Fruit fly (Drosophila melanogaster) whole organism, adult: ENCODE data around the gene Mhcl.

Experiments
- CG11617 ChIP-seq: fragments of 200-800 bp; sonication (Bioruptor generic); optimal IDR thresholded peaks from 2 replicates; lab custom pipeline; 2017; ENCODE audit warnings: mild to moderate bottlenecking, missing biosample characterization, missing genetic modification reagents, missing genetic modification characterization
- CG12768 ChIP-seq: fragments of 200-800 bp; sonication (Bioruptor generic); optimal IDR thresholded peaks from 2 replicates; lab custom pipeline; 2017; ENCODE audit warnings: missing biosample characterization, missing genetic modification characterization, mild to moderate bottlenecking, moderate library complexity, missing genetic modification reagents
- CG14711 ChIP-seq: fragments of 200-800 bp; sonication (Bioruptor generic); optimal IDR thresholded peaks from 2 replicates; lab custom pipeline; 2018; ENCODE audit warnings: missing biosample characterization, mild to moderate bottlenecking, missing genetic modification characterization, moderate library complexity
- CG1620 ChIP-seq: fragments of 200-800 bp; sonication (Bioruptor generic); optimal IDR thresholded peaks from 2 replicates; lab custom pipeline; 2016; ENCODE audit warnings: missing biosample characterization, missing genetic modification characterization
- CG33017 ChIP-seq: fragments of 200-800 bp; sonication (Bioruptor generic); optimal IDR thresholded peaks from 2 replicates; lab custom pipeline; 2018; ENCODE audit warnings: missing biosample characterization, mild to moderate bottlenecking, missing genetic modification characterization, moderate library complexity
- CG5204 ChIP-seq: fragments of 200-800 bp; sonication (Bioruptor generic); optimal IDR thresholded peaks from 2 replicates; lab custom pipeline; 2016; ENCODE audit warnings: missing biosample characterization, missing genetic modification characterization
- CG7045 ChIP-seq: fragments of 200-800 bp; sonication (Bioruptor generic); optimal IDR thresholded peaks from 2 replicates; lab custom pipeline; 2017; ENCODE audit warnings: missing biosample characterization, mild to moderate bottlenecking, missing genetic modification characterization
- CG7101 ChIP-seq: fragments of 200-800 bp; sonication (Bioruptor generic); optimal IDR thresholded peaks from 2 replicates; lab custom pipeline; 2018; ENCODE audit warnings: missing biosample characterization, mild to moderate bottlenecking, missing genetic modification characterization, moderate library complexity
- Clk ChIP-seq: fragments of 200-800 bp; sonication (Bioruptor generic); optimal IDR thresholded peaks from 2 replicates; lab custom pipeline; 2017; ENCODE audit warnings: missing biosample characterization, missing genetic modification characterization
- Crg-1 ChIP-seq: fragments of 200-800 bp; sonication (Bioruptor generic); optimal IDR thresholded peaks from 2 replicates; lab custom pipeline; 2016; ENCODE audit warnings: missing biosample characterization, missing genetic modification characterization
- Hr96 ChIP-seq: fragments of 200-800 bp; sonication (Bioruptor generic); optimal IDR thresholded peaks from 2 replicates; lab custom pipeline; 2016; ENCODE audit warnings: missing biosample characterization, missing genetic modification characterization
- Mnt ChIP-seq: fragments of 200-800 bp; sonication (Bioruptor generic); optimal IDR thresholded peaks from 2 replicates; lab custom pipeline; 2016; ENCODE audit warnings: missing biosample characterization, mild to moderate bottlenecking, missing genetic modification characterization
- bab1 ChIP-seq: fragments of 200-800 bp; sonication (Bioruptor generic); optimal IDR thresholded peaks from 3 replicates; lab custom pipeline; 2019; ENCODE audit warnings: missing biosample characterization, mild to moderate bottlenecking, missing genetic modification characterization, moderate library complexity
- cic ChIP-seq: fragments of 200-800 bp; sonication (Bioruptor generic); optimal IDR thresholded peaks from 2 replicates; lab custom pipeline; 2017; ENCODE audit warnings: missing biosample characterization, mild to moderate bottlenecking, missing genetic modification characterization, moderate library complexity
- cnc ChIP-seq, 2 experiments: fragments of >200 bp; optimal IDR thresholded peaks; 2 replicates each; lab custom pipeline; 2017
- kay ChIP-seq: fragments of 200-800 bp; sonication (Bioruptor generic); peaks from one replicate; lab custom pipeline; 2016; ENCODE audit warnings: missing biosample characterization, missing genetic modification characterization, borderline replicate concordance
- ovo ChIP-seq: fragments of 200-800 bp; sonication (Bioruptor generic); optimal IDR thresholded peaks from 2 replicates; lab custom pipeline; 2016; ENCODE audit warnings: missing biosample characterization, missing genetic modification characterization
- pad ChIP-seq: fragments of 200-800 bp; sonication (Bioruptor generic); optimal IDR thresholded peaks from 3 replicates; lab custom pipeline; 2017; ENCODE audit warnings: missing biosample characterization, missing genetic modification characterization, mild to moderate bottlenecking, moderate library complexity, missing genetic modification reagents
- tj ChIP-seq: fragments of 200-800 bp; sonication (Bioruptor generic); optimal IDR thresholded peaks from 3 replicates; lab custom pipeline; 2017; ENCODE audit warnings: missing biosample characterization, mild to moderate bottlenecking, missing genetic modification characterization, moderate library complexity
- toe ChIP-seq: fragments of 200-800 bp; sonication (Bioruptor generic); optimal IDR thresholded peaks from 2 replicates; lab custom pipeline; 2016; ENCODE audit warnings: missing biosample characterization, missing genetic modification characterization

Mhcl gene

dm6 chr3R:16030445-16030844 lies 68.1 kb downstream of the Mhcl start:
- TF ChIP-seq CG12768 (GFP tag; lab: Kevin White, UChicago) = no peak
- TF ChIP-seq CG33017 (tag; lab: Kevin White, UChicago) = no peak
- no peak for TF ChIP-seq CG7101 (tag; lab: Kevin White, UChicago)
- TF ChIP-seq Crg-1 (GFP tag; lab: Kevin White, UChicago) = no peak
- no peak for TF ChIP-seq Hr96 (GFP tag; lab: Kevin White, UChicago)
- no peak for TF ChIP-seq pad

dm6 chr3R:16029584-16029983 lies 69.0 kb downstream of the Mhcl start:
- no peak for TF ChIP-seq bab1 (GFP tag; lab: Kevin White, UChicago)
- no peak for TF ChIP-seq toe (GFP tag; lab: Kevin White, UChicago)
- no peak for TF ChIP-seq Hr96 (GFP tag; lab: Kevin White, UChicago)
- TF ChIP-seq cic (GFP tag; lab: Kevin White, UChicago) = no peak
- TF ChIP-seq CG11617 (GFP tag; lab: Kevin White, UChicago) = no peak
- no peak for TF ChIP-seq kay (GFP tag; lab: Kevin White, UChicago)
- TF ChIP-seq CG12768 (GFP tag; lab: Kevin White, UChicago) = no peak
- TF ChIP-seq Mnt (GFP tag; lab: Kevin White, UChicago) = no peak
- no peak for TF ChIP-seq tj (GFP tag; lab: Kevin White, UChicago)
- TF ChIP-seq CG14711 (tag; lab: Kevin White, UChicago) = no peak

- TF ChIP-seq CG1620 (GFP tag; lab: Kevin White, UChicago) = no peak
- no peak for TF ChIP-seq CG5204 (GFP tag; lab: Kevin White, UChicago)
- no peak for TF ChIP-seq kay (GFP tag; lab: Kevin White, UChicago)
- no peak for TF ChIP-seq bab1 (GFP tag; lab: Kevin White, UChicago)
- TF ChIP-seq Clk (GFP tag; lab: Kevin White, UChicago) = no peak
- TF ChIP-seq cnc (optimal IDR thresholded peaks at IDR 0.05; lab: Kevin White, UChicago) = no peak
- TF ChIP-seq CG7101 (tag; lab: Kevin White, UChicago) = no peak
Observed at dm6 chr3R:16028651-16029050, 69.9 kb downstream of the Mhcl start.

dm6 chr3R:16025587-16026223 lies 72.9 kb downstream of the Mhcl start, which contains the start of gene pnr:
TSS of gene pnr (plus strand) at chr3R:16026079.
- TF ChIP-seq CG12768 (GFP tag; lab: Kevin White, UChicago) (no peak), Mnt (GFP tag; lab: Kevin White, UChicago) (no peak), CG14711 (tag; lab: Kevin White, UChicago) (no peak), CG5204 (GFP tag; lab: Kevin White, UChicago) (no peak), cnc (optimal IDR thresholded peaks at IDR 0.05; lab: Kevin White, UChicago) (no peak), cic (GFP tag; lab: Kevin White, UChicago) (no peak), ovo (peak; percentile 3), pad (peak; percentile 37)

dm6 chr3R:16024110-16024509 lies 74.5 kb downstream of the Mhcl start:
- TF ChIP-seq CG7045 (no peak), cnc (optimal IDR thresholded peaks at IDR 0.05; lab: Kevin White, UChicago) (no peak), tj (GFP tag; lab: Kevin White, UChicago) (no peak), CG5204 (GFP tag; lab: Kevin White, UChicago) (no peak), kay (GFP tag; lab: Kevin White, UChicago) (no peak), CG7101 (tag; lab: Kevin White, UChicago) (no peak), Crg-1 (GFP tag; lab: Kevin White, UChicago) (no peak), pad (no peak), bab1 (GFP tag; lab: Kevin White, UChicago) (no peak), cic (GFP tag; lab: Kevin White, UChicago) (no peak), CG1620 (GFP tag; lab: Kevin White, UChicago) (no peak), CG11617 (GFP tag; lab: Kevin White, UChicago) (no peak), CG14711 (tag; lab: Kevin White, UChicago) (no peak), Clk (GFP tag; lab: Kevin White, UChicago) (no peak), toe (GFP tag; lab: Kevin White, UChicago) (no peak)

- no peak for TF ChIP-seq CG11617 (GFP tag; lab: Kevin White, UChicago)
- no peak for TF ChIP-seq pad
- no peak for TF ChIP-seq cic (GFP tag; lab: Kevin White, UChicago)
- TF ChIP-seq kay (GFP tag; lab: Kevin White, UChicago) = no peak
- TF ChIP-seq CG14711 (tag; lab: Kevin White, UChicago) = no peak
- no peak for TF ChIP-seq CG7101 (tag; lab: Kevin White, UChicago)
- no peak for TF ChIP-seq CG5204 (GFP tag; lab: Kevin White, UChicago)
- TF ChIP-seq Mnt (GFP tag; lab: Kevin White, UChicago) = no peak
- no peak for TF ChIP-seq cnc (optimal IDR thresholded peaks at IDR 0.05; lab: Kevin White, UChicago)
- no peak for TF ChIP-seq CG1620 (GFP tag; lab: Kevin White, UChicago)
- TF ChIP-seq bab1 (GFP tag; lab: Kevin White, UChicago) = no peak
- no peak for TF ChIP-seq tj (GFP tag; lab: Kevin White, UChicago)
- TF ChIP-seq ovo = no peak
Observed at dm6 chr3R:16023627-16024026, 74.9 kb downstream of the Mhcl start.
